Worm (Caenorhabditis elegans) whole organism, early embryonic: Measurements from ENCODE around the gene spl-2.

Experiments
- B0310.2 ChIP-seq: sonication (generic microtip); optimal IDR thresholded peaks from 2 replicates; lab custom pipeline; 2016; ENCODE audit warnings: mild to moderate bottlenecking, missing genetic modification characterization, missing compliant biosample characterization
- F13C5.2 ChIP-seq: sonication (generic microtip); optimal IDR thresholded peaks from 2 replicates; lab custom pipeline; 2017; ENCODE audit warnings: mild to moderate bottlenecking, missing genetic modification characterization, inconsistent platforms, missing compliant biosample characterization
- ama-1 ChIP-seq: fragments of 150-350 bp; optimal IDR thresholded peaks from 2 replicates; lab custom pipeline; 2014
- ets-7 ChIP-seq: sonication (generic microtip); optimal IDR thresholded peaks from 2 replicates; lab custom pipeline; 2016; ENCODE audit warnings: missing genotype, missing genetic modification characterization, missing compliant biosample characterization
- flt-1 ChIP-seq: fragments of 200-800 bp; sonication (Bioruptor generic); IDR thresholded peaks from 2 replicates; pipeline ENCODE4 v1.3.6; 2022; ENCODE audit warnings: missing genetic modification characterization, missing compliant biosample characterization
- hmbx-1 ChIP-seq: sonication (generic microtip); optimal IDR thresholded peaks from 2 replicates; lab custom pipeline; 2016; ENCODE audit warnings: mild to moderate bottlenecking, missing genetic modification characterization, missing compliant biosample characterization
- tra-4 ChIP-seq: sonication (generic microtip); optimal IDR thresholded peaks from 2 replicates; lab custom pipeline; 2017; ENCODE audit warnings: missing genetic modification characterization, missing compliant biosample characterization

- TF ChIP-seq flt-1 (GFP tag; lab: Robert Waterston, UW) (no peak), ets-7 (no peak), tra-4 (no peak), hmbx-1 (no peak), B0310.2 (tag; lab: Kevin White, UChicago) (no peak), F13C5.2 (tag; lab: Kevin White, UChicago) (no peak), ama-1 (no peak)
Observed at ce11 chrV:9141297-9141696, 5.4 kb downstream of the spl-2 start, which contains the start of gene pitr-3.
